Worm (Caenorhabditis elegans) whole organism, L3 larva: ENCODE measurements around the gene clec-186.

Experiments used
- R02D3.7 ChIP-seq: fragments of 150-350 bp; optimal IDR thresholded peaks from 2 replicates; lab custom pipeline; 2014; ENCODE audit warnings: missing biosample characterization, missing genetic modification characterization
- ama-1 ChIP-seq: fragments of 150-350 bp; optimal IDR thresholded peaks from 2 replicates; lab custom pipeline; 2018
- ceh-16 ChIP-seq: sonication (generic microtip); optimal IDR thresholded peaks from 2 replicates; lab custom pipeline; 2017; ENCODE audit warnings: missing biosample characterization, missing genetic modification characterization
- ceh-9 ChIP-seq: sonication (generic microtip); optimal IDR thresholded peaks from 2 replicates; lab custom pipeline; 2018; ENCODE audit warnings: missing biosample characterization, missing genetic modification characterization
- daf-12 ChIP-seq: fragments of 150-350 bp; optimal IDR thresholded peaks from 2 replicates; lab custom pipeline; 2014; ENCODE audit warnings: missing biosample characterization, missing genetic modification reagents, missing genetic modification characterization
- egl-27 ChIP-seq: sonication (generic microtip); optimal IDR thresholded peaks from 4 replicates; lab custom pipeline; 2017; ENCODE audit warnings: missing biosample characterization, missing genetic modification reagents, missing genetic modification characterization
- egl-5 ChIP-seq: fragments of 150-350 bp; optimal IDR thresholded peaks from 2 replicates; lab custom pipeline; 2017; ENCODE audit warnings: missing biosample characterization, missing genetic modification reagents, missing genetic modification characterization, inconsistent platforms
- elt-1 ChIP-seq: fragments of 150-350 bp; optimal IDR thresholded peaks from 2 replicates; lab custom pipeline; 2014; ENCODE audit warnings: missing biosample characterization, missing genetic modification characterization
- elt-2 ChIP-seq: sonication (generic microtip); optimal IDR thresholded peaks from 2 replicates; lab custom pipeline; 2016; ENCODE audit warnings: missing genetic modification reagents, mild to moderate bottlenecking, missing genetic modification characterization, missing compliant biosample characterization
- elt-3 ChIP-seq, 3 experiments: fragments of 150-350 bp in 1 of 3; sonication (generic microtip) in 2 of 3; optimal IDR thresholded peaks; 2 replicates in 2 of 3; 4 replicates in 1 of 3; lab custom pipeline; 2014 to 2017; ENCODE audit warnings: missing biosample characterization in 3 of 3, missing genetic modification characterization in 3 of 3
- fkh-10 ChIP-seq: sonication (generic microtip); optimal IDR thresholded peaks from 2 replicates; lab custom pipeline; 2017; ENCODE audit warnings: missing biosample characterization, missing genetic modification reagents, missing genetic modification characterization
- fos-1 ChIP-seq: fragments of 150-350 bp; optimal IDR thresholded peaks from 2 replicates; lab custom pipeline; 2014; ENCODE audit warnings: missing biosample characterization, missing genetic modification characterization
- jun-1 ChIP-seq: fragments of 150-350 bp; optimal IDR thresholded peaks from 2 replicates; lab custom pipeline; 2014; ENCODE audit warnings: missing biosample characterization, missing genetic modification reagents, missing genetic modification characterization
- lin-39 ChIP-seq: fragments of 150-350 bp; optimal IDR thresholded peaks from 2 replicates; lab custom pipeline; 2018; ENCODE audit warnings: missing biosample characterization, missing genetic modification reagents, missing genetic modification characterization
- lsy-12 ChIP-seq: sonication (generic microtip); optimal IDR thresholded peaks from 2 replicates; lab custom pipeline; 2016; ENCODE audit warnings: mild to moderate bottlenecking, missing genetic modification characterization, missing compliant biosample characterization
- mdl-1 ChIP-seq: fragments of 150-350 bp; optimal IDR thresholded peaks from 2 replicates; lab custom pipeline; 2014; ENCODE audit warnings: missing biosample characterization, missing genetic modification characterization
- mml-1 ChIP-seq: fragments of 150-350 bp; sonication (generic microtip); optimal IDR thresholded peaks from 3 replicates; lab custom pipeline; 2014; ENCODE audit warnings: missing biosample characterization, missing genetic modification characterization
- nhr-11 ChIP-seq: fragments of 150-350 bp; optimal IDR thresholded peaks from 2 replicates; lab custom pipeline; 2014; ENCODE audit warnings: missing biosample characterization, missing genetic modification characterization
- nhr-12 ChIP-seq: fragments of 150-350 bp; optimal IDR thresholded peaks from 2 replicates; lab custom pipeline; 2014; ENCODE audit warnings: missing biosample characterization, missing genetic modification characterization
- nhr-237 ChIP-seq: fragments of 150-350 bp; optimal IDR thresholded peaks from 2 replicates; lab custom pipeline; 2014; ENCODE audit warnings: missing biosample characterization, missing genetic modification characterization
- nhr-28 ChIP-seq: fragments of 150-350 bp; optimal IDR thresholded peaks from 2 replicates; lab custom pipeline; 2014; ENCODE audit warnings: missing biosample characterization, missing genetic modification characterization
- nhr-67 ChIP-seq: fragments of 150-350 bp; optimal IDR thresholded peaks from 2 replicates; lab custom pipeline; 2014; ENCODE audit warnings: missing biosample characterization, missing genetic modification characterization
- nhr-76 ChIP-seq: fragments of 150-350 bp; sonication (generic microtip); optimal IDR thresholded peaks from 5 replicates; lab custom pipeline; 2014; ENCODE audit warnings: missing biosample characterization, missing genetic modification characterization
- nhr-77 ChIP-seq: fragments of 150-350 bp; optimal IDR thresholded peaks from 2 replicates; lab custom pipeline; 2014; ENCODE audit warnings: missing biosample characterization, missing genetic modification characterization
- pha-4 ChIP-seq: fragments of 150-350 bp; optimal IDR thresholded peaks from 2 replicates; lab custom pipeline; 2014; ENCODE audit warnings: missing biosample characterization, missing genetic modification reagents, missing genetic modification characterization
- pqm-1 ChIP-seq: fragments of 150-350 bp; optimal IDR thresholded peaks from 2 replicates; lab custom pipeline; 2017; ENCODE audit warnings: missing biosample characterization, missing genetic modification characterization, inconsistent platforms
- sea-2 ChIP-seq: fragments of 150-350 bp; sonication (generic microtip); optimal IDR thresholded peaks from 4 replicates; lab custom pipeline; 2014; ENCODE audit warnings: missing biosample characterization, missing genetic modification reagents, missing genetic modification characterization
- skn-1 ChIP-seq: fragments of 150-350 bp; optimal IDR thresholded peaks from 2 replicates; lab custom pipeline; 2014; ENCODE audit warnings: missing biosample characterization, missing genetic modification characterization
- unc-39 ChIP-seq: sonication (generic microtip); optimal IDR thresholded peaks from 4 replicates; lab custom pipeline; 2017; ENCODE audit warnings: missing biosample characterization, missing genetic modification characterization
- unc-62 ChIP-seq: fragments of 150-350 bp; sonication (generic microtip); optimal IDR thresholded peaks from 4 replicates; lab custom pipeline; 2014; ENCODE audit warnings: missing biosample characterization, missing genetic modification reagents, missing genetic modification characterization
- zag-1 ChIP-seq: fragments of 150-350 bp; optimal IDR thresholded peaks from 2 replicates; lab custom pipeline; 2014; ENCODE audit warnings: missing biosample characterization, missing genetic modification characterization
- ztf-4 ChIP-seq: fragments of 150-350 bp; optimal IDR thresholded peaks from 2 replicates; lab custom pipeline; 2014; ENCODE audit warnings: missing biosample characterization, missing genetic modification characterization

Gene clec-186

DNA sequence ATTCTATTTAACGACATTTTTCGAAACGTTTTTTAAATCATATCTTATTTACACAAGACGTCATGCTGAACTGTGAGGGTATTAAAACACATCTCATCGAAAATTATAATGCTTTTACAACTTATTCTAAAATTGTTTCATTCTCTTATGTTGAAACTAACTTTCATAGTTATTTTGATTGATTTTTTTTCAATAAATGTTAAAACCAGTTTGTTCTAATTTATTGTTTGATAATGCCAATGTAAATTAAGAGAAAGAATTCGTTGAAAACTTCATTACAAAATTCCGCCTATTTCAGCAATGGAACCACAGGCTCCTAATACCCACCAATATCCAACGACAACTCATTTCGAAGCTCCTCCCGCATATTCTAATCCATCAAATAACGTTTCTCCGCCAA lies 29.1 kb downstream of the clec-186 start, which contains the start of gene K08D8.11:
TSS of gene K08D8.11 (plus strand) at position 301 of the 400 bp plus-strand sequence.
- TF ChIP-seq mdl-1 (tag; lab: Kevin White, UChicago) (no peak), pqm-1 (tag; lab: Kevin White, UChicago) (no peak), daf-12 (tag; lab: Kevin White, UChicago) (no peak), nhr-12 (tag; lab: Kevin White, UChicago) (no peak), egl-5 (tag; lab: Kevin White, UChicago) (no peak), nhr-11 (tag; lab: Kevin White, UChicago) (no peak), zag-1 (tag; lab: Kevin White, UChicago) (no peak), nhr-77 (tag; lab: Kevin White, UChicago) (no peak), ceh-16 (tag; lab: Kevin White, UChicago) (no peak), nhr-67 (tag; lab: Kevin White, UChicago) (no peak), lsy-12 (tag; lab: Kevin White, UChicago) (no peak), unc-39 (tag; lab: Kevin White, UChicago) (no peak), lin-39 (tag; lab: Kevin White, UChicago) (no peak), skn-1 (tag; lab: Kevin White, UChicago) (no peak), nhr-28 (tag; lab: Kevin White, UChicago) (no peak), elt-1 (no peak), egl-27 (tag; lab: Kevin White, UChicago) (no peak), ztf-4 (no peak), fos-1 (no peak)

DNA sequence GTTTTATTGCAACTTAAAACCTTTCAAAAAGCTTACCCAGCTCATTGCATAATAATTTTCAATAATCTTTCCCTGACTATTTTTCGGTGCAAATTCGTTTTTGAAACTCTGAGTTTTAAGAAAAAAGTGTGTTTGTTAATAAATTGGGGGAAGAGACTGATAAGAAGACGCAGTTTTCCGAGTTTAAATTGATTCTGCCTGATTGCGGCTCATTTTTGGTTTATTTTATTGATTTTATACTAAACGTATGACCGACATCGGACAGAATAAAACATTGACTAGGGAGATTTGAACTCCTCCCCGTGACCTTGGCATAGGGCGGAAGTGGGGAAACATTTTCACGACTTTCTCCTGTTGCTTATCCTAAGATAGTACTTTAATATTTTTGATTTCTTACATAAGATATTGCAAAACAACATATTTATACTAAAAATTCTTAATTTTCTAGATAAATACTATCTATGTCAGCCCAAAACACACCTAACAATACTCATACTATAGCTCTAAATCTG lies 30.5 kb downstream of the clec-186 start, which contains the start of gene K08D8.7:
TSS of gene K08D8.7 (plus strand) at position 462 of the 512 bp plus-strand sequence.
- TF ChIP-seq lin-39 (tag; lab: Kevin White, UChicago): no peak
- TF ChIP-seq mml-1 (tag; lab: Kevin White, UChicago): no peak
- TF ChIP-seq zag-1 (tag; lab: Kevin White, UChicago): no peak
- no peak for TF ChIP-seq sea-2 (GFP tag; lab: Kevin White, UChicago)
- TF ChIP-seq R02D3.7: no peak
- TF ChIP-seq jun-1 (tag; lab: Kevin White, UChicago): no peak
- TF ChIP-seq nhr-12 (tag; lab: Kevin White, UChicago): no peak
- TF ChIP-seq pha-4 (tag; lab: Kevin White, UChicago): peak; percentile 28
- TF ChIP-seq nhr-237: no peak
- peak; percentile 3 for TF ChIP-seq pqm-1 (tag; lab: Kevin White, UChicago)
- TF ChIP-seq lsy-12 (tag; lab: Kevin White, UChicago): no peak
- no peak for TF ChIP-seq unc-62 (GFP tag; lab: Kevin White, UChicago)
- no peak for TF ChIP-seq elt-1
- no peak for TF ChIP-seq nhr-67 (tag; lab: Kevin White, UChicago)
- TF ChIP-seq nhr-77 (tag; lab: Kevin White, UChicago): no peak
- no peak for TF ChIP-seq unc-39 (tag; lab: Kevin White, UChicago)
- peak; percentile 71 for TF ChIP-seq elt-2 (tag; lab: Kevin White, UChicago)
- no peak for TF ChIP-seq nhr-28 (tag; lab: Kevin White, UChicago)
- TF ChIP-seq ama-1 (lab: Kevin White, UChicago): no peak
- no peak for TF ChIP-seq nhr-76 (tag; lab: Kevin White, UChicago)

DNA sequence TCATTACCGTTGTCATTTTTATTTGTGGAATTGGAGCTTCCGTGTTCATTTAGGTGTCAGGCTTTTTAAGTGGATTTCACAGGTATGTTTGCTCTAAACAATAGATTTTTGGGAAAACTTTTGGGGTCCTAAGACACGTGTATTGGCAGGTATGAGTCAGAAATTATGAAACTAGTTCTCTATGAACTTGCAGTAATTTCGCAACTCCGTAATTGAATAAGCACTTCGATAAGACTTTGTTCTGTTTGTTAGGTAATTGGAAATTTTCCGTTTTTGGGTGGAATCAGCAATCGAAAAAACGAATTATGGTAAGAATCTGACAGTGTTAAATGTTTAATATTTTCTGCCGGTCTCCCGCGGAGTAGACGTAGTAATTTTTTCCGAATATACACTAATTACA lies 31.2 kb downstream of the clec-186 start:
- no peak for TF ChIP-seq nhr-237
- TF ChIP-seq daf-12 (tag; lab: Kevin White, UChicago): no peak
- TF ChIP-seq egl-27 (tag; lab: Kevin White, UChicago): no peak
- no peak for TF ChIP-seq skn-1 (tag; lab: Kevin White, UChicago)
- TF ChIP-seq fkh-10: no peak
- no peak for TF ChIP-seq nhr-77 (tag; lab: Kevin White, UChicago)
- TF ChIP-seq ceh-9 (tag; lab: Kevin White, UChicago): no peak
- no peak for TF ChIP-seq jun-1 (tag; lab: Kevin White, UChicago)
- TF ChIP-seq elt-3 (tag; optimal IDR thresholded peaks at IDR 0.05; lab: Kevin White, UChicago): no peak
- TF ChIP-seq lsy-12 (tag; lab: Kevin White, UChicago): no peak
- TF ChIP-seq, all 47 proteins: peak for 0

DNA sequence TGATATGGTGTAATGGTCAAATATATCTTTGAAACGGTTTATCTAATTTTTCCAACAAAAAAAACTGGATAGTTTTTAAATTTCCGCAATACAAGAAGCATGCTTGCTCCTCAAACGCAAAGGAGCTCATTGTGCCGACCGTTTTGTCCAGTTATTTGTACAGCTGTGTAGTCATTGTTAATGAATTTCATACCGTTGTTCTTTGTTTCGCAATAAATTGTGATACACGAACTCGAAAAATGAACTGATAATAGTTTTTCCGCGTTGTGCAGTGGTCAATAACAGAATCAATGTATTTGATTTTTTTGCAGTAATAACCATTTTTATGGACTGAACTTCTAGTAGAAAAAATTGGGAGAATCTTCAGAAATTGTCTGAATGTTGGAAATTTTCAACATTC lies 32.9 kb downstream of the clec-186 start:
- TF ChIP-seq pha-4 (tag; lab: Kevin White, UChicago): peak; percentile 10
- TF ChIP-seq lin-39 (tag; lab: Kevin White, UChicago): no peak
- TF ChIP-seq elt-2 (tag; lab: Kevin White, UChicago): peak; percentile 10

DNA sequence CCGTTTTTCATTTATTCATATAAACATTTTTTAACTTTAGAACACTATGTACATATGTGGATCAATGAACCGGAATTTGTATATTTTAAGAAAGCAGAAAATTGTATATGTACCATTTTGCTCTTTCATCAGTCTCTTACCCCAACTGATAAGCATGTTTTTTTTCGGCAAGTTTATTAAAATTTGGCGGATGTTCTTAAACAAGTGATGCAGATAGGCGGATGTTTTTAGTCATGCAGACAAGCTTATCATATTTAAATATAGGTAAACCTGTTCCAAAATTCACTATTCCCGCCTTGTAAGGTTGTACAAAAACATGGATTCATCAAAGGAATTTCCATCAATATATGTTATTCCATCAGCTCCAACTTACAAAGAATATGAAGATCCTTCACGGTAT lies 33.5 kb downstream of the clec-186 start, which contains the start of gene K08D8.9:
TSS of gene K08D8.9 (plus strand) at position 301 of the 400 bp plus-strand sequence.
- no peak for TF ChIP-seq fos-1
- TF ChIP-seq ama-1 (lab: Kevin White, UChicago): no peak
- no peak for TF ChIP-seq elt-2 (tag; lab: Kevin White, UChicago)
- TF ChIP-seq, all 47 proteins: peak for 0
